Fruit fly (Drosophila melanogaster) S2 (cell line): Measurements from ENCODE around the gene CG11842.

Experiments
- CG8478 ChIP-seq: fragments of >200 bp; optimal IDR thresholded peaks from 2 replicates; lab custom pipeline; 2018
- CTCF ChIP-seq, 2 experiments: fragments of >200 bp; optimal IDR thresholded peaks; 2 replicates each; lab custom pipeline; 2018

CG11842 gene

DNA sequence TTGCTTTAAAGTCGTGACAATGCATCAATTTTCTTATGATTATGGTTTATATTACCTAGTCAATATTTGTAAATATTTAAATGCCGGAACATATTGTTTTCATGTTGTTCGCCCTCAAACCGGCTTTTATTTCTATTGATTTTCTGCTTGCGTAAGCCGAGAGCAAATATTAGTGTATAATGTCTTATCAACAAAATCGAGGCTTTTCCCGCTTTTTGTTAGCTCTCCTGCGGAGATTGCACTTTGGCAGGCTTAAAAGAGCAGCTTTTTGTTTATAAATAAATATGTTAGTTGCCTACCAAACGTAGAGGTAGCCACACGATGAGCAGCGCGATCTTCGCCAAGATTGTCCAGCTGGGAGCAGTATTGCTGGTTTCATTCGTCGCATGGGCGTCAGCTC, at the start of gene CG11842:
Gene CG11842 (plus strand): TSS at position 301 of the 400 bp plus-strand sequence.
- TF ChIP-seq CG8478 (lab: Kevin White, UChicago) (no peak), CTCF (optimal IDR thresholded peaks at IDR 0.05; lab: Kevin White, UChicago) (no peak)

DNA sequence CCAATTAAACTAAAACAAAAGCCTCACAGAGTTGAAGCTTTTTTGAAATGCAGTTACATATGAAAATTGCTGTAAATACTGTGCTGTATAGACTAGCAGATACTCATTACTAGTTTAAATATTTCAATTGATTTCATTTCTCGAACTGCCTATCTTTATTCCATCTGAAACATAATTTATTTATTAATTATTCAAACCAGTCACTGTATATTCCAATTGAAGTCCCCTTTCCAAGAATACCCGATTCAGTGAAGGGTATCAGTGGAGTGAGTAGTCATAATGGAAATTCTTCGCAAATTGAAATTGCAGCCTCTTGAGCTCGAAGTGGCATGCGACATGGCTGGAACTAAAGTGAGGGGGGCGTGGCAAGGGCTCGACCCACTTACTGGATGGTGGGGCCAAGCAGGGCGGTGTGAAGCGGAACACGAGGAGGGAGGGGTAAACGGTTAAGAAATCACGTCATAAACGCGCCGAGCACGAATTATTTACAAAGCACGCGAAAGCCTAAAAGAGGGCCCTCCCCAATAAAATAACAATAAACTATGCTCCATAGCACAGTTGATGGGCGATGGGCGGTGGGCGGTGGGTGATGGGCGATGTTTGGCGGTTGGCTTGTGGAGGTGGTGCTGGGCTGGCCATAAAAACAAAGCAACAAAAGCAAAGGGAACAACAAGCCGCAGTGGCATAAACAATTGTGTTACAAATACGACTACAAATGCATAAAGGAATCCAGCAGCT, 47.4 kb upstream of the CG11842 start:
- TF ChIP-seq CG8478 (lab: Kevin White, UChicago), result no peak
- TF ChIP-seq CTCF (optimal IDR thresholded peaks at IDR 0.05; lab: Kevin White, UChicago), result no peak

dm6 chr3R:29005622-29006018, 46.9 kb upstream of the CG11842 start:
- no peak for TF ChIP-seq CG8478 (lab: Kevin White, UChicago)
- no peak for TF ChIP-seq CTCF (optimal IDR thresholded peaks at IDR 0.05; lab: Kevin White, UChicago)

dm6 chr3R:29011144-29011543, 41.3 kb upstream of the CG11842 start:
- no peak for TF ChIP-seq CTCF (optimal IDR thresholded peaks at IDR 0.05; lab: Kevin White, UChicago)
- TF ChIP-seq CG8478 (lab: Kevin White, UChicago), result no peak

dm6 chr3R:29020366-29020765, 32.1 kb upstream of the CG11842 start, which contains the start of gene wat:
Gene wat, minus strand, starts transcription at chr3R:29020406.
- TF ChIP-seq CG8478 (lab: Kevin White, UChicago) (no peak), CTCF (optimal IDR thresholded peaks at IDR 0.05; lab: Kevin White, UChicago) (no peak)

dm6 chr3R:29024671-29025070, 27.8 kb upstream of the CG11842 start, which contains the start of gene CG14518:
Gene CG14518, plus strand, starts transcription at chr3R:29024971.
- TF ChIP-seq CG8478 (lab: Kevin White, UChicago) (no peak), CTCF (optimal IDR thresholded peaks at IDR 0.05; lab: Kevin White, UChicago) (no peak)

- peak in 1 of 2 experiments; percentile 39 for TF ChIP-seq CTCF (optimal IDR thresholded peaks at IDR 0.05; lab: Kevin White, UChicago)
- TF ChIP-seq CG8478 (lab: Kevin White, UChicago), result no peak
Measured at dm6 chr3R:29027122-29027521, 25.4 kb upstream of the CG11842 start, which contains the start of the genes eIF4E6 and CG1951. Gene eIF4E6, minus strand, starts transcription at chr3R:29027174. Gene CG1951, plus strand, starts transcription at chr3R:29027236.

dm6 chr3R:29032542-29032941, 19.9 kb upstream of the CG11842 start, which contains the start of gene Ssl2:
Gene Ssl2, minus strand, starts transcription at chr3R:29032642.
- TF ChIP-seq CTCF (optimal IDR thresholded peaks at IDR 0.05; lab: Kevin White, UChicago) (no peak), CG8478 (lab: Kevin White, UChicago) (no peak)

DNA sequence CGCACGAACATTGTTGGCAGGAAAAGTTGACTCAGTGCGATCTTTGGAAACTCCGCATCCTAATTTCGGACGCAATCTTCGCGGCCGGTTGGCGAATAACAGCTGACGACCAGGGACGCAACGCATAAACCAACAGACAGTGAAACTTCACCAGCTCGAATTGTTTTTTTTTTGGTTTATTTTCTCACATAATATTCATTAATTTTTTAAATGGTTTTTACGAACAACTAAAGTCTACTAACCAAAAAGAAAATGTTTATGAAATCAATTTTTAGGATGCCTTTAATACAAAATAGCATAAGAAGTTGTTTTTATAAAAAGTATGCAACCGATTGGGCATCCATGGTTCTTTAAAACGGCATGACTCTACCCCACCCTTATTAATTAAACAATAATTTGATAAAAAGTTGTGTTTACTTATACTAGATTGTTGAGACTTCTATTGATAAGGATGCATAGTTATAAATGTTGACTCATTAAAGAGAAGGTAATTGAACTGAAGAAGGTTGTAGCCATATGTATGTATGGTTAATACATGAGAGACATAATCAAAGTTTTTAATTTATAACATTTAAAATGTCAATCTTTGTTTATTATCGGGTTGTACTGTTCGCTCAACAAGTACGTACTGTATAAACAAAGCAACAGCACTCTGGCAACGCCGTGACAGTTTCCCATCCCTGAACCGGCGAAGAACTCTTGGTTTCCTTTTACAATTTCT, 18.4 kb upstream of the CG11842 start, which contains the start of the genes beta4GalNAcTB and Cpsf100:
Gene beta4GalNAcTB (minus strand): TSS at position 100 of the 721 bp plus-strand sequence.
Gene Cpsf100 (plus strand): TSS at position 665 of the 721 bp plus-strand sequence.
- TF ChIP-seq CG8478 (lab: Kevin White, UChicago) (no peak), CTCF (optimal IDR thresholded peaks at IDR 0.05; lab: Kevin White, UChicago) (no peak)

- TF ChIP-seq CTCF (optimal IDR thresholded peaks at IDR 0.05; lab: Kevin White, UChicago), result no peak
- TF ChIP-seq CG8478 (lab: Kevin White, UChicago), result no peak
Measured at dm6 chr3R:29038960-29039581, 13.4 kb upstream of the CG11842 start, which contains the start of the genes Slu7 and Pkc98E. Gene Slu7, minus strand, starts transcription at chr3R:29039071. Gene Pkc98E, plus strand, starts transcription at chr3R:29039156.

- no peak for TF ChIP-seq CTCF (optimal IDR thresholded peaks at IDR 0.05; lab: Kevin White, UChicago)
- TF ChIP-seq CG8478 (lab: Kevin White, UChicago), result no peak
Measured at dm6 chr3R:29039704-29040430, 12.6 kb upstream of the CG11842 start.

DNA sequence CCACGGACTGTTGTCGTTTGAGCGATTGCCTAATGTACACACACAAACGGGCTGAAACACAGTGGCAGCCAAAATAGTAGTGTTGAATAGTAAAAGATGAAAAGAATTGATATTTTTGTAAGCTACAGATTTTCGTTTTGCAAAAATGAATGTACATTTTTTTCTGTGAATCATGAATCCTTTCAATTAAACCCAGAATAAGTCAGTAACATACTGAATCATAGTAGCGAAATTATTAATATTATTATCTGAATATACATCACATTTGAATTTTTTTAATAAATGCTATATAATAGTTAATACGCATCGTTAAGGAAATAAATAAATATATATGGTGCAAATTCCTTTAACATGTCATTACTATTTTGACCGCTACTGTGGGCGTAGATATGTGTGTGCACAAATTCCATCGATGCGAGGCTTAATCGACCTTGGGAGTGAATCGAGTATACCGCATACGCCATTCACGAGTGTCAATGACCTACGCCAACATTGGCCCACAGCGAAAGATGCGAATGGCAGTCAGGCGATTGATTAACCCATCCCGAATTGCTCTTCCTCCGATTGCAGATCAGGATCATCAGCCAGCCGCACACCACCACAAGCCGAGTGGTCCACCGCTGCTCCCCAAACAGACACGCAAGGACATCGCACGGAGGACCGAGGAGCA, 11.8 kb upstream of the CG11842 start:
- TF ChIP-seq CG8478 (lab: Kevin White, UChicago) (no peak), CTCF (optimal IDR thresholded peaks at IDR 0.05; lab: Kevin White, UChicago) (no peak)

DNA sequence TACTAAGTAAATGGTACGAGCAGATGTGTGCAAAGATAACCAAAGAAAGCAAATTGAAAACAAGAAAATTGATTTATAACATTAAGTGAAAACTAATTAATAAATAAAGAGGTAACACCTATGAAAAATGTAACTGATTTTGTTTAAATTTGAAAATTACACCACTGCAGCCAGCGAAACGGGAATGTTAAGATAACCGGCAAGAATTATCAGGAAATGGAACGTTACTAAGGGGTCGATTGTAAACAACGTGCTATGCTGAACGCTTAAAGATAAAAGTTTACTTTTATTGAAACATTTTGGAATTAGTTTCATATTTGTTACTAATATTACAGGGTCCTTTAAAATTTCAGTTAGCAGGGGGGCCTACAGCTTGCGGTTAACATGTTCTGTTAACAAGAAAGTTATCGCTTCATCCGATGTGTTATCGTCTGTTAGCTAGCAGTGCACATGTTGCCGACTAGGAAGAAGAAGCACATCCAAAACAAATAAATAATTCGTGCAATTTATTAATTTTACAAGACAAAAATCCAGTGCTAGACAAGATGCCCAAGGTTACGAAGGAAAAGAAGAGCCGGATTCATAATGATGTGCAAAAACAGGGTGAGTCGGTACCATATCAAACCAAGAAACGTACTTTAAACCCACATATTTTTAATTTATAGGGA, 3.3 kb upstream of the CG11842 start, which contains the start of gene CG11837:
Gene CG11837 (plus strand): TSS at position 439 of the 668 bp plus-strand sequence.
- no peak for TF ChIP-seq CG8478 (lab: Kevin White, UChicago)
- no peak for TF ChIP-seq CTCF (optimal IDR thresholded peaks at IDR 0.05; lab: Kevin White, UChicago)
